Worm (Caenorhabditis elegans) whole organism, L4/young adult: Measurements from ENCODE around the gene Y39A1A.21.
A peak's percentile ranks its signal among the peaks of the same experiment; 100 is the strongest.
"Not testable (repeated sequence)": the region's sequence is repeated elsewhere in the genome, so short reads cannot be mapped to it uniquely, and the experiment has no call there.

Experiments used
- W03F9.2 ChIP-seq: fragments of 150-350 bp; optimal IDR thresholded peaks from 2 replicates; lab custom pipeline; 2014; ENCODE audit warnings: missing biosample characterization, missing genetic modification characterization
- dao-5 ChIP-seq: sonication (generic microtip); optimal IDR thresholded peaks from 2 replicates; lab custom pipeline; 2016; ENCODE audit warnings: missing genotype, missing genetic modification characterization, moderate library complexity, missing compliant biosample characterization
- him-1 ChIP-seq: sonication (generic microtip); optimal IDR thresholded peaks from 2 replicates; lab custom pipeline; 2016; ENCODE audit warnings: missing genotype, missing genetic modification reagents, missing genetic modification characterization, missing compliant biosample characterization

The Y39A1A.21 gene

ce11 chrIII:10706972-10707438 lies at the start of gene Y39A1A.21, which contains the start of gene Y39A1A.22:
Gene Y39A1A.21 (minus strand): TSS chrIII:10707022.
Gene Y39A1A.22 (minus strand): TSS chrIII:10707028.
- peak; percentile 69 for TF ChIP-seq W03F9.2 (tag; lab: Kevin White, UChicago)
- no peak for TF ChIP-seq dao-5 (tag; lab: Kevin White, UChicago)
- peak; percentile 29 for TF ChIP-seq him-1 (tag; lab: Kevin White, UChicago)

ce11 chrIII:10755480-10756066 lies 48.8 kb upstream of the Y39A1A.21 start, which contains the start of gene hpl-2:
Gene hpl-2 (minus strand): TSS chrIII:10755530.
- no peak for TF ChIP-seq W03F9.2 (tag; lab: Kevin White, UChicago)
- TF ChIP-seq dao-5 (tag; lab: Kevin White, UChicago) = no peak
- no peak for TF ChIP-seq him-1 (tag; lab: Kevin White, UChicago)

ce11 chrIII:10754379-10754778 lies 47.6 kb upstream of the Y39A1A.21 start:
- TF ChIP-seq dao-5 (tag; lab: Kevin White, UChicago) (no peak), W03F9.2 (tag; lab: Kevin White, UChicago) (no peak), him-1 (tag; lab: Kevin White, UChicago) (no peak)

- TF ChIP-seq dao-5, W03F9.2, him-1 (tag; lab: Kevin White, UChicago): not testable (repeated sequence)
These were observed 43.2 kb upstream of the Y39A1A.21 start, which contains the start of gene enu-3.6 for ce11 chrIII:10750043-10750442. Gene enu-3.6 (plus strand): TSS chrIII:10750434.

- TF ChIP-seq dao-5 (tag; lab: Kevin White, UChicago) (no peak), W03F9.2 (tag; lab: Kevin White, UChicago) (peak; percentile 87), him-1 (tag; lab: Kevin White, UChicago) (no peak)
These were observed 41.0 kb upstream of the Y39A1A.21 start, which contains the start of the genes ran-1 and dkc-1 for ce11 chrIII:10747620-10748479. Gene ran-1 (minus strand): TSS chrIII:10747728. Gene dkc-1 (plus strand): TSS chrIII:10748429.

- TF ChIP-seq dao-5 (tag; lab: Kevin White, UChicago) = peak; percentile 41
- no peak for TF ChIP-seq him-1 (tag; lab: Kevin White, UChicago)
These were observed 39.6 kb upstream of the Y39A1A.21 start for ce11 chrIII:10746406-10746807.

- no peak for TF ChIP-seq him-1 (tag; lab: Kevin White, UChicago)
- TF ChIP-seq W03F9.2 (tag; lab: Kevin White, UChicago) = peak; percentile 91
These were observed 35.6 kb upstream of the Y39A1A.21 start, which contains the start of the genes tbb-1 and rib-2 for ce11 chrIII:10742382-10742860. Gene tbb-1 (minus strand): TSS chrIII:10742432. Gene rib-2 (plus strand): TSS chrIII:10742810.

- TF ChIP-seq dao-5 (tag; lab: Kevin White, UChicago) (no peak), W03F9.2 (tag; lab: Kevin White, UChicago) (no peak), him-1 (tag; lab: Kevin White, UChicago) (no peak)
These were observed 33.7 kb upstream of the Y39A1A.21 start, which contains the start of gene K01G5.8 for ce11 chrIII:10740518-10740917. Gene K01G5.8 (minus strand): TSS chrIII:10740772.

- no peak for TF ChIP-seq dao-5 (tag; lab: Kevin White, UChicago)
- TF ChIP-seq W03F9.2 (tag; lab: Kevin White, UChicago) = peak; percentile 19
These were observed 33.1 kb upstream of the Y39A1A.21 start for ce11 chrIII:10739902-10740301.

ce11 chrIII:10739455-10739854 lies 32.6 kb upstream of the Y39A1A.21 start, which contains the start of gene smap-1:
Gene smap-1 (minus strand): TSS chrIII:10739792.
- TF ChIP-seq dao-5 (tag; lab: Kevin White, UChicago) (no peak), W03F9.2 (tag; lab: Kevin White, UChicago) (no peak), him-1 (tag; lab: Kevin White, UChicago) (no peak)

- no peak for TF ChIP-seq dao-5 (tag; lab: Kevin White, UChicago)
- no peak for TF ChIP-seq him-1 (tag; lab: Kevin White, UChicago)
- no peak for TF ChIP-seq W03F9.2 (tag; lab: Kevin White, UChicago)
These were observed 31.3 kb upstream of the Y39A1A.21 start for ce11 chrIII:10738081-10738480.

- TF ChIP-seq dao-5 (tag; lab: Kevin White, UChicago) (no peak), W03F9.2 (tag; lab: Kevin White, UChicago) (no peak), him-1 (tag; lab: Kevin White, UChicago) (no peak)
These were observed 29.6 kb upstream of the Y39A1A.21 start for ce11 chrIII:10736322-10736985.
